Fruit fly (Drosophila melanogaster): ENCODE data around the gene Syx17.

Gene Syx17

DNA sequence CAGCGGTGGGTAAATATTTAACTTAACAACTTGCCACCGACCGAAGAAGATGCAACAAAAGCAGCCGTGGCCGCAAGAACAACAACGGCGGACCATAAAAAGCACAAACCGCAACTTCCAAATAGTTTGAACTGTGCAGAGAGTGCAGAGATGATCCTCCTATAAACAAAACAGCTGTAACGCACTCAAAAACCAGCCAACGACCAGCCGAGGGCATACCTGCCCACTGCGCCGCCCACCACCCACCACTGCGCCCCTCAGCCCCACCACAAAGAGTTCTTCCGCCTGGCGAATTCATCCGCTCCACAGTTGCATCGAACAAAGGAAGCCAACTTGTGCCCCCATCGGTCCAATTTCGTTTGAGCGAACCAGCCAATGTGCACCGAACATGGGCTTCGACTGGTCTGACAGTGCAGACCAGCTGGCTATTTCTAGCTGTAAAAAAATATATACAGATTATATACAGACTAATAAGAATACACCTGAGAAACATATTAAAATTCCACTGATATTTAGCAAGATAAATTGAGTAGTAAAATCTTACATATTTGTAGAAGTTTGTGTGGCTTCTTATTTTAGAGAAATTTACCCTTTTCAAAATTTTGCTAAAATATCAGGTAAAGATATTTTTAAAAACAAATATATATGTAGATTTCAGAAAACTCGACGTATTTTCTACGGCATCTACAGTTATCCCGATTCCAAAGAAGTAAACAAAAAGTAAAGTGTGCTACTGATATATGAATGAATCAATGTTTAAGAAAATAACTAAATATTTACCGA is 19.6 kb upstream of the Syx17 start:
- TF ChIP-seq CG8924 (tag; optimal IDR thresholded peaks at IDR 0.05), result no peak
- TF ChIP-seq CG11504 (tag; optimal IDR thresholded peaks at IDR 0.05), result peak; percentile 49
- no peak for TF ChIP-seq CG10366 (GFP tag; IDR thresholded peaks at IDR 0.05)
- TF ChIP-seq ci (GFP tag; IDR thresholded peaks at IDR 0.05), result 0 out of 3 replicates have a peak, but pooled peaks have one; percentile 27
- peak; percentile 66 for TF ChIP-seq crol (GFP tag; IDR thresholded peaks at IDR 0.05)
- no peak for TF ChIP-seq ab (GFP tag; optimal IDR thresholded peaks at IDR 0.05)
- peak; percentile 34 for TF ChIP-seq D19A (tag; optimal IDR thresholded peaks at IDR 0.05)
- TF ChIP-seq btn (GFP tag; optimal IDR thresholded peaks at IDR 0.05), result no peak
- no peak for TF ChIP-seq Myb (GFP tag; optimal IDR thresholded peaks at IDR 0.05)
- peak; percentile 98 for TF ChIP-seq CG5180 (GFP tag; optimal IDR thresholded peaks at IDR 0.05)
- peak; percentile 93 for TF ChIP-seq Sry-β (GFP tag; optimal IDR thresholded peaks at IDR 0.05)
- TF ChIP-seq HLHmδ (GFP tag; optimal IDR thresholded peaks at IDR 0.05), result no peak
- TF ChIP-seq chm (GFP tag; IDR thresholded peaks at IDR 0.05), result no peak
- TF ChIP-seq Bgb (GFP tag; IDR thresholded peaks at IDR 0.05; ENCODE audit: partially characterized antibody), result 0 out of 2 replicates have a peak, but pooled peaks have one; percentile 31
- peak; percentile 7 for TF ChIP-seq sens (GFP tag)
- no peak for TF ChIP-seq CG10462 (GFP tag; optimal IDR thresholded peaks at IDR 0.05)
- no peak for TF ChIP-seq Optix (GFP tag; IDR thresholded peaks at IDR 0.05)
- 0 out of 2 replicates have a peak, but pooled peaks have one; percentile 25 for TF ChIP-seq Drgx (GFP tag; IDR thresholded peaks at IDR 0.05)
- no peak for TF ChIP-seq Fer3 (tag; optimal IDR thresholded peaks at IDR 0.05)
- TF ChIP-seq prd (optimal IDR thresholded peaks at IDR 0.05), result no peak
- 0 out of 3 replicates have a peak, but pooled peaks have one; percentile 7 for TF ChIP-seq prd (GFP tag; IDR thresholded peaks at IDR 0.05)
- peak; percentile 55 for TF ChIP-seq CG6272 (GFP tag; IDR thresholded peaks at IDR 0.05)
- TF ChIP-seq CG4404 (GFP tag; IDR thresholded peaks at IDR 0.05), result 0 out of 2 replicates have a peak, but pooled peaks have one; percentile 30
- TF ChIP-seq CG2202 (tag; optimal IDR thresholded peaks at IDR 0.05), result no peak
- 0 out of 2 replicates have a peak, but pooled peaks have one; percentile 20 for TF ChIP-seq Rfx (GFP tag; IDR thresholded peaks at IDR 0.05)
- no peak for TF ChIP-seq CG11723 (GFP tag; optimal IDR thresholded peaks at IDR 0.05)
- no peak for TF ChIP-seq CG31224 (GFP tag; IDR thresholded peaks at IDR 0.05)
- no peak for TF ChIP-seq CG2116 (GFP tag; optimal IDR thresholded peaks at IDR 0.05)
- TF ChIP-seq tna (GFP tag; IDR thresholded peaks at IDR 0.05; ENCODE audit: partially characterized antibody), result 0 out of 2 replicates have a peak, but pooled peaks have one; percentile 40
- no peak for TF ChIP-seq grau (tag; optimal IDR thresholded peaks at IDR 0.05)
- TF ChIP-seq ssp (GFP tag; IDR thresholded peaks at IDR 0.05), result no peak
- TF ChIP-seq Atf3 (GFP tag; optimal IDR thresholded peaks at IDR 0.05), result no peak
- TF ChIP-seq CG7556 (GFP tag; optimal IDR thresholded peaks at IDR 0.05), result no peak
- TF ChIP-seq tx (GFP tag; optimal IDR thresholded peaks at IDR 0.05), result no peak
- no peak for TF ChIP-seq toy (GFP tag; IDR thresholded peaks at IDR 0.05)
- TF ChIP-seq ato (GFP tag; IDR thresholded peaks at IDR 0.05; ENCODE audit: partially characterized antibody), result peak; percentile 43; the same call in 1 of the 2 replicates
- 0 out of 3 replicates have a peak, but pooled peaks have one; percentile 57 for TF ChIP-seq CG2199 (GFP tag; IDR thresholded peaks at IDR 0.05)
- 0 out of 3 replicates have a peak, but pooled peaks have one; percentile 27 for TF ChIP-seq gce (GFP tag; IDR thresholded peaks at IDR 0.05)
- no peak for TF ChIP-seq CG18764 (GFP tag; optimal IDR thresholded peaks at IDR 0.05)
- TF ChIP-seq CG1529 (GFP tag; optimal IDR thresholded peaks at IDR 0.05), result no peak
- no peak for TF ChIP-seq Vsx1 (GFP tag; optimal IDR thresholded peaks at IDR 0.05)
- TF ChIP-seq CG7963 (GFP tag; IDR thresholded peaks at IDR 0.05; ENCODE audit: partially characterized antibody), result 0 out of 3 replicates have a peak, but pooled peaks have one; percentile 21
- TF ChIP-seq CG8944 (GFP tag; optimal IDR thresholded peaks at IDR 0.05), result no peak
- 0 out of 2 replicates have a peak, but pooled peaks have one; percentile 7 for TF ChIP-seq Dip2 (GFP tag; IDR thresholded peaks at IDR 0.05)
- 0 out of 3 replicates have a peak, but pooled peaks have one; percentile 59 for TF ChIP-seq CG11456 (GFP tag; IDR thresholded peaks at IDR 0.05)
- TF ChIP-seq gsb-n (tag; optimal IDR thresholded peaks at IDR 0.05), result no peak
- TF ChIP-seq sr (GFP tag; IDR thresholded peaks at IDR 0.05), result peak; percentile 73
- TF ChIP-seq bcd (GFP tag; optimal IDR thresholded peaks at IDR 0.05), result no peak
- TF ChIP-seq CG17361 (GFP tag; IDR thresholded peaks at IDR 0.05), result peak; percentile 48; the same call in 2 of the 3 replicates
